Worm (Caenorhabditis elegans): ENCODE measurements around the gene C33B4.2.
A peak's percentile ranks its signal among the peaks of the same experiment; 100 is the strongest.

Gene C33B4.2

ce11 chrII:11347878-11348556 lies 23.9 kb downstream of the C33B4.2 start, which contains the start of the genes B0491.6 and pigm-1 (continued):
- TF ChIP-seq egl-13 (tag; optimal IDR thresholded peaks at IDR 0.05) (peak; percentile 71), fkh-4 (tag; optimal IDR thresholded peaks at IDR 0.05; ENCODE audit: borderline replicate concordance) (peak; percentile 54), ceh-82 (tag; optimal IDR thresholded peaks at IDR 0.05) (peak; percentile 12 to 45 (median 44)), rnt-1 (tag; optimal IDR thresholded peaks at IDR 0.05) (peak; percentile 29), dpl-1 (GFP tag; optimal IDR thresholded peaks at IDR 0.05) (peak; percentile 80 to 92 (median 87)), efl-3 (GFP tag; optimal IDR thresholded peaks at IDR 0.05) (no peak), pag-3 (tag; optimal IDR thresholded peaks at IDR 0.05; ENCODE audit: borderline replicate concordance, insufficient read depth) (no peak), snpc-4 (tag; optimal IDR thresholded peaks at IDR 0.05) (peak; percentile 52), C34B4.2 (tag; optimal IDR thresholded peaks at IDR 0.05) (no peak), lsy-2 (tag; optimal IDR thresholded peaks at IDR 0.05) (peak; percentile 48 to 75), C04F5.9 (tag; optimal IDR thresholded peaks at IDR 0.05) (no peak), C16A3.4 (tag; optimal IDR thresholded peaks at IDR 0.05) (peak; percentile 52), fkh-10 (GFP tag; optimal IDR thresholded peaks at IDR 0.05) (peak; percentile 76), nhr-11 (tag; optimal IDR thresholded peaks at IDR 0.05) (peak; percentile 76), hlh-4 (tag; optimal IDR thresholded peaks at IDR 0.05) (no peak), ceh-63 (GFP tag; optimal IDR thresholded peaks at IDR 0.05) (no peak), lir-3 (tag; optimal IDR thresholded peaks at IDR 0.05; ENCODE audit: poor library complexity) (peak; percentile 30), nhr-237 (tag; optimal IDR thresholded peaks at IDR 0.05) (no peak), alr-1 (tag; optimal IDR thresholded peaks at IDR 0.05; ENCODE audit: borderline replicate concordance) (no peak), nhr-47 (tag; optimal IDR thresholded peaks at IDR 0.05) (peak; percentile 89), mep-1 (tag; optimal IDR thresholded peaks at IDR 0.05) (peak; percentile 37), elt-2 (tag; optimal IDR thresholded peaks at IDR 0.05) (peak; percentile 47), sox-4 (tag; optimal IDR thresholded peaks at IDR 0.05) (peak; percentile 75), hpl-2 (GFP tag; optimal IDR thresholded peaks at IDR 0.05) (no peak), lin-39 (tag; optimal IDR thresholded peaks at IDR 0.05) (no peak), mdl-1 (tag; optimal IDR thresholded peaks at IDR 0.05) (peak in 1 of 2 experiments; percentile 42), sup-37 (GFP tag; optimal IDR thresholded peaks at IDR 0.05) (no peak), mab-9 (GFP tag; IDR thresholded peaks at IDR 0.05) (no peak), dsc-1 (tag; optimal IDR thresholded peaks at IDR 0.05) (peak; percentile 98), ztf-4 (tag; optimal IDR thresholded peaks at IDR 0.05) (peak; percentile 9), nhr-12 (tag; optimal IDR thresholded peaks at IDR 0.05) (no peak), lin-14 (GFP tag; optimal IDR thresholded peaks at IDR 0.05) (peak; percentile 96), sptf-1 (tag; optimal IDR thresholded peaks at IDR 0.05) (no peak), blmp-1 (tag; optimal IDR thresholded peaks at IDR 0.05) (peak; percentile 64), nhr-84 (tag; optimal IDR thresholded peaks at IDR 0.05) (no peak), nhr-19 (GFP tag; conservative IDR thresholded peaks at IDR 0.05) (peak; percentile 34), jun-1 (tag; optimal IDR thresholded peaks at IDR 0.05) (peak; percentile 14), irx-1 (tag; optimal IDR thresholded peaks at IDR 0.05) (peak; percentile 62), lin-13 (GFP tag; optimal IDR thresholded peaks at IDR 0.05) (no peak), tlp-1 (tag; optimal IDR thresholded peaks at IDR 0.05) (no peak), ama-1 (optimal IDR thresholded peaks at IDR 0.05) (no peak), nhr-28 (tag; optimal IDR thresholded peaks at IDR 0.05) (no peak), unc-30 (tag; optimal IDR thresholded peaks at IDR 0.05) (no peak), nhr-85 (tag) (peak; percentile 85)

Data from whole organism, L1 larva.